Worm (Caenorhabditis elegans) whole organism, L2 larva: Measurements from ENCODE around the gene ZK899.3.

Source experiments
- C34F6.9 ChIP-seq: fragments of 150-350 bp; optimal IDR thresholded peaks from 2 replicates; lab custom pipeline; 2014; ENCODE audit warnings: missing biosample characterization, missing genetic modification characterization
- F13H6.1 ChIP-seq: sonication (generic microtip); optimal IDR thresholded peaks from 2 replicates; lab custom pipeline; 2016; ENCODE audit warnings: missing genetic modification characterization, missing compliant biosample characterization
- Y55F3AM.14 ChIP-seq: fragments of 200-800 bp; sonication (Bioruptor generic); optimal IDR thresholded peaks from 2 replicates; lab custom pipeline; 2018; ENCODE audit warnings: mild to moderate bottlenecking, missing genetic modification characterization, missing compliant biosample characterization
- ZK546.5 ChIP-seq: sonication (generic microtip); optimal IDR thresholded peaks from 2 replicates; lab custom pipeline; 2017; ENCODE audit warnings: missing biosample characterization, missing genetic modification characterization
- alr-1 ChIP-seq: fragments of 150-350 bp; optimal IDR thresholded peaks from 2 replicates; lab custom pipeline; 2014; ENCODE audit warnings: missing biosample characterization, missing genetic modification characterization
- aly-2 ChIP-seq: fragments of 150-350 bp; optimal IDR thresholded peaks from 2 replicates; lab custom pipeline; 2014; ENCODE audit warnings: missing biosample characterization, missing genetic modification characterization
- ama-1 ChIP-seq: fragments of 150-350 bp; optimal IDR thresholded peaks from 2 replicates; lab custom pipeline; 2018; ENCODE audit warnings: inconsistent platforms
- ceh-16 ChIP-seq: fragments of 150-350 bp; optimal IDR thresholded peaks from 2 replicates; lab custom pipeline; 2014; ENCODE audit warnings: missing biosample characterization, missing genetic modification characterization
- crh-2 ChIP-seq: sonication (generic microtip); optimal IDR thresholded peaks from 2 replicates; lab custom pipeline; 2017; ENCODE audit warnings: missing biosample characterization, missing genetic modification characterization
- dmd-4 ChIP-seq: sonication (generic microtip); optimal IDR thresholded peaks from 2 replicates; lab custom pipeline; 2017; ENCODE audit warnings: missing biosample characterization, missing genetic modification characterization
- egl-27 ChIP-seq: sonication (generic microtip); optimal IDR thresholded peaks from 3 replicates; lab custom pipeline; 2017; ENCODE audit warnings: missing biosample characterization, missing genetic modification reagents, missing genetic modification characterization
- elt-1 ChIP-seq: fragments of 150-350 bp; optimal IDR thresholded peaks from 2 replicates; lab custom pipeline; 2014; ENCODE audit warnings: missing biosample characterization, missing genetic modification characterization
- elt-3 ChIP-seq: sonication (generic microtip); optimal IDR thresholded peaks from 2 replicates; lab custom pipeline; 2017; ENCODE audit warnings: missing biosample characterization, missing genetic modification characterization
- fos-1 ChIP-seq: fragments of 150-350 bp; optimal IDR thresholded peaks from 2 replicates; lab custom pipeline; 2014; ENCODE audit warnings: missing biosample characterization, missing genetic modification characterization
- gmeb-1 ChIP-seq: fragments of 150-350 bp; optimal IDR thresholded peaks from 2 replicates; lab custom pipeline; 2014; ENCODE audit warnings: missing biosample characterization, missing genetic modification characterization
- lin-11 ChIP-seq: fragments of 150-350 bp; sonication (generic microtip); optimal IDR thresholded peaks from 2 replicates; lab custom pipeline; 2014; ENCODE audit warnings: missing biosample characterization, missing genetic modification characterization, inconsistent platforms, mixed read lengths
- lin-13 ChIP-seq: fragments of 150-350 bp; optimal IDR thresholded peaks from 2 replicates; lab custom pipeline; 2014; ENCODE audit warnings: missing biosample characterization, missing genetic modification reagents, missing genetic modification characterization
- lsy-2 ChIP-seq, 2 experiments: fragments of 150-350 bp in 1 of 2; sonication (generic microtip) in 1 of 2; optimal IDR thresholded peaks; 2 replicates each; lab custom pipeline; 2014 to 2017; ENCODE audit warnings: missing biosample characterization in 2 of 2, missing genetic modification characterization in 2 of 2
- mab-5 ChIP-seq: fragments of 150-350 bp; optimal IDR thresholded peaks from 2 replicates; lab custom pipeline; 2014; ENCODE audit warnings: missing biosample characterization, missing genetic modification characterization
- mbf-1 ChIP-seq: sonication (generic microtip); optimal IDR thresholded peaks from 2 replicates; lab custom pipeline; 2017; ENCODE audit warnings: missing biosample characterization, missing genetic modification characterization
- mdl-1 ChIP-seq, 2 experiments: fragments of 150-350 bp in 1 of 2; sonication (generic microtip) in 1 of 2; optimal IDR thresholded peaks; 2 replicates each; lab custom pipeline; 2017; ENCODE audit warnings: missing biosample characterization in 2 of 2, missing genetic modification characterization in 2 of 2
- nhr-10 ChIP-seq: sonication (generic microtip); optimal IDR thresholded peaks from 2 replicates; lab custom pipeline; 2017; ENCODE audit warnings: missing biosample characterization, missing genetic modification characterization
- nhr-11 ChIP-seq: fragments of 150-350 bp; optimal IDR thresholded peaks from 2 replicates; lab custom pipeline; 2014; ENCODE audit warnings: missing biosample characterization, missing genetic modification characterization
- nhr-129 ChIP-seq: fragments of 150-350 bp; optimal IDR thresholded peaks from 2 replicates; lab custom pipeline; 2014; ENCODE audit warnings: missing biosample characterization, missing genetic modification characterization
- nhr-21 ChIP-seq: fragments of 150-350 bp; optimal IDR thresholded peaks from 2 replicates; lab custom pipeline; 2014; ENCODE audit warnings: missing biosample characterization, missing genetic modification characterization
- nhr-23 ChIP-seq: fragments of 150-350 bp; optimal IDR thresholded peaks from 2 replicates; lab custom pipeline; 2014; ENCODE audit warnings: missing biosample characterization, missing genetic modification reagents, missing genetic modification characterization
- nhr-237 ChIP-seq: fragments of 150-350 bp; optimal IDR thresholded peaks from 2 replicates; lab custom pipeline; 2014; ENCODE audit warnings: missing biosample characterization, missing genetic modification characterization
- nhr-25 ChIP-seq: fragments of 150-350 bp; sonication (generic microtip); optimal IDR thresholded peaks from 3 replicates; lab custom pipeline; 2014; ENCODE audit warnings: missing biosample characterization, missing genetic modification characterization
- nhr-6 ChIP-seq: fragments of 150-350 bp; optimal IDR thresholded peaks from 2 replicates; lab custom pipeline; 2014; ENCODE audit warnings: missing biosample characterization, missing genetic modification characterization
- nhr-77 ChIP-seq: fragments of 150-350 bp; optimal IDR thresholded peaks from 2 replicates; lab custom pipeline; 2014; ENCODE audit warnings: missing biosample characterization, missing genetic modification characterization
- peb-1 ChIP-seq: fragments of 150-350 bp; optimal IDR thresholded peaks from 2 replicates; lab custom pipeline; 2014; ENCODE audit warnings: missing biosample characterization, missing genetic modification characterization
- sem-4 ChIP-seq: fragments of 150-350 bp; optimal IDR thresholded peaks from 2 replicates; lab custom pipeline; 2014; ENCODE audit warnings: missing biosample characterization, missing genetic modification reagents, missing genetic modification characterization
- skn-1 ChIP-seq: sonication (generic microtip); optimal IDR thresholded peaks from 2 replicates; lab custom pipeline; 2017; ENCODE audit warnings: missing biosample characterization, missing genetic modification characterization
- sma-3 ChIP-seq: sonication (generic microtip); optimal IDR thresholded peaks from 2 replicates; lab custom pipeline; 2016; ENCODE audit warnings: missing genetic modification reagents, missing genetic modification characterization, missing compliant biosample characterization
- sma-9 ChIP-seq, 2 experiments: fragments of 150-350 bp in 1 of 2; sonication (generic microtip) in 1 of 2; optimal IDR thresholded peaks; 2 replicates each; lab custom pipeline; 2014 to 2016; ENCODE audit warnings: missing genetic modification characterization in 2 of 2, mild to moderate bottlenecking in 1 of 2, missing biosample characterization in 1 of 2, missing compliant biosample characterization in 1 of 2, missing genetic modification reagents in 1 of 2, moderate library complexity in 1 of 2
- snpc-4 ChIP-seq: fragments of 150-350 bp; optimal IDR thresholded peaks from 2 replicates; lab custom pipeline; 2014; ENCODE audit warnings: missing biosample characterization, missing genetic modification characterization
- unc-55 ChIP-seq: fragments of 150-350 bp; sonication (generic microtip); optimal IDR thresholded peaks from 3 replicates; lab custom pipeline; 2014; ENCODE audit warnings: missing biosample characterization, missing genetic modification reagents, missing genetic modification characterization
- unc-62 ChIP-seq: fragments of 150-350 bp; optimal IDR thresholded peaks from 2 replicates; lab custom pipeline; 2014; ENCODE audit warnings: missing biosample characterization, missing genetic modification reagents, missing genetic modification characterization
- zag-1 ChIP-seq: fragments of 150-350 bp; optimal IDR thresholded peaks from 2 replicates; lab custom pipeline; 2014; ENCODE audit warnings: missing biosample characterization, missing genetic modification characterization
- ztf-1 ChIP-seq: fragments of 200-800 bp; sonication (Bioruptor generic); conservative IDR thresholded peaks from 2 replicates; pipeline ENCODE4 v1.3.6; 2022; ENCODE audit warnings: missing genetic modification characterization, missing compliant biosample characterization
- ztf-11 ChIP-seq: sonication (generic microtip); optimal IDR thresholded peaks from 2 replicates; lab custom pipeline; 2017; ENCODE audit warnings: missing biosample characterization, missing genetic modification characterization

ZK899.3 gene

DNA sequence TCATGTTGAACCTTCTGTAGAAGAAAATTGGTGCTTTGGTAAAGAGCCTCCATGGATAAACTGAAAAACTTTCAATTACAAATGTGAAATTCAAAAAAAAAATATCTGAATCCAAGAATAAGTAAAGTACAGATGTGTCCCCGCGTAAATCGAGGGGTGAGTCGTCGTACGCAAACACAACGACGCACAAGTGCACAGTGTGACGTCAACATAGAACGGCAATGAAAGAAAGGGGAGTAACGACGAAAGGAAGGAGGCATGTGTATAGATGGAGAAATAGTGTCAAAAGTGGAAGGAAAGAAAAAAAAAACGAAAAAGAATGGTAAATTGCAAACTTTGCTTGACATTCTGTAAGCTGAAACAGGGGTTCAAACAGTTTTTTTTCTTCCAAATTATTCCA is 11.4 kb upstream of the ZK899.3 start, which contains the start of gene memb-1:
memb-1 (minus strand) TSS at position 60 of the 400 bp plus-strand sequence.
- TF ChIP-seq gmeb-1 (tag; lab: Kevin White, UChicago) (peak; percentile 56), nhr-21 (tag; lab: Kevin White, UChicago) (no peak), unc-62 (GFP tag; lab: Kevin White, UChicago) (no peak), sma-3 (GFP tag; lab: Kevin White, UChicago) (peak; percentile 38), ama-1 (no peak), nhr-6 (no peak), nhr-25 (tag; lab: Kevin White, UChicago) (peak; percentile 63), zag-1 (peak; percentile 26), lsy-2 (tag; optimal IDR thresholded peaks at IDR 0.05; lab: Kevin White, UChicago) (peak in 1 of 2 experiments; percentile 72), lin-11 (tag; lab: Kevin White, UChicago) (peak; percentile 10), mbf-1 (tag; lab: Kevin White, UChicago) (no peak), ZK546.5 (tag; lab: Kevin White, UChicago) (no peak), alr-1 (no peak), skn-1 (tag; lab: Kevin White, UChicago) (no peak), ceh-16 (tag; lab: Kevin White, UChicago) (no peak), mab-5 (tag; lab: Kevin White, UChicago) (peak; percentile 31), fos-1 (tag; lab: Kevin White, UChicago) (peak; percentile 93), elt-3 (tag; lab: Kevin White, UChicago) (no peak), elt-1 (tag; lab: Kevin White, UChicago) (no peak), snpc-4 (peak; percentile 13), egl-27 (peak; percentile 28), sma-9 (GFP tag; optimal IDR thresholded peaks at IDR 0.05; lab: Kevin White, UChicago) (peak; percentile 78), sma-9 (tag; optimal IDR thresholded peaks at IDR 0.05; lab: Kevin White, UChicago) (no peak), lin-13 (peak; percentile 62), Y55F3AM.14 (no peak), ztf-1 (GFP tag; lab: Robert Waterston, UW) (no peak), peb-1 (tag; lab: Kevin White, UChicago) (no peak), aly-2 (tag; lab: Kevin White, UChicago) (no peak), F13H6.1 (tag; lab: Kevin White, UChicago) (peak; percentile 28), sem-4 (tag; lab: Kevin White, UChicago) (peak; percentile 54), C34F6.9 (tag; lab: Kevin White, UChicago) (peak; percentile 74), nhr-77 (tag; lab: Kevin White, UChicago) (no peak), dmd-4 (no peak), nhr-129 (peak; percentile 81), crh-2 (tag; lab: Kevin White, UChicago) (peak; percentile 90), nhr-10 (tag; lab: Kevin White, UChicago) (no peak), unc-55 (GFP tag; lab: Kevin White, UChicago) (peak; percentile 81), ztf-11 (tag; lab: Kevin White, UChicago) (no peak), nhr-237 (tag; lab: Kevin White, UChicago) (no peak)

DNA sequence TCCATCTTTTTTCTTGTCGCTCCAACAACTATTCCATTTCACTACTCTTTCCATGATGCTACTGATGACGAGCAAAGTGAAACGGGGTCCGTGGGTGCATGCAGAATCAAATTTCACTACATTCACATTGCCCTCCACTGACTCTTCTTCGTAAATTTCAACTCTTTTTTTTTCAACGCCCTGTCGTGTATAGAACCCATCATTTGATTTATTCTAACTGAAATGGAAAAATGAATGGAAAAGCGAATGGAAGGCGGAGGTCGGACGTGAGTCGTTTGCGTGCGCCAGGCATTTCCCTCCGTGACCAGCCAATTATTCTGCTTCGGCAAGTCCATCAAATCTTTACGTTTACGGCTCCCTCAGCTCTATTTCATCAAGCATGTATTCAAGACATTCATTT is 9.1 kb upstream of the ZK899.3 start:
- TF ChIP-seq elt-1 (tag; lab: Kevin White, UChicago) = no peak

DNA sequence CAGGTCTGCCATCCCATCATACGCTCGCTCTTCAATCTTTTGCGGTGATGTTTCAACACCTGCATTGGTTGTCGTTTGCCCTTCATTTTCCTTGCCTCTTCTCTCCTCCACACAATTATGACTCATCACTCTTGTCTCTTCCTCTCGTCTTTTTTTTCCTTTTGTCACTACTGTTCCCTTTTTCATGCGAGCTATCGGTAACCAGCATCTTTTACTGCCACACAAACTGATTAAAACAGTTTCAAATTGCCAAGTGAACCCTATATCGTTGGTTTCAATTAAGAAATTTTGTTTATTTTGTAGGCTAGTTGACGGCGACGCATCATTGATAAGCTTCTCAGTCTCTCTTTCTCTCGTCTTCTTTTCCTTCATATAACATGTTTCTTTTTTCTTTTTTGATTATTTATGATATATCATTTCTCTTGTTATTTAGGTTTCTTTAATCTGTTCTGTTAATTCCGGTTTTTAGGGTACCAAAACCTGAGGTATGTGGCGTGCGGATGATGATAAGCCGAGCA is 6.7 kb upstream of the ZK899.3 start, which contains the start of gene ZK899.1:
ZK899.1 (plus strand) TSS at position 468 of the 518 bp plus-strand sequence.
- peak; percentile 96 for TF ChIP-seq fos-1 (tag; lab: Kevin White, UChicago)
- no peak for TF ChIP-seq nhr-237 (tag; lab: Kevin White, UChicago)
- peak; percentile 6 for TF ChIP-seq nhr-25 (tag; lab: Kevin White, UChicago)

DNA sequence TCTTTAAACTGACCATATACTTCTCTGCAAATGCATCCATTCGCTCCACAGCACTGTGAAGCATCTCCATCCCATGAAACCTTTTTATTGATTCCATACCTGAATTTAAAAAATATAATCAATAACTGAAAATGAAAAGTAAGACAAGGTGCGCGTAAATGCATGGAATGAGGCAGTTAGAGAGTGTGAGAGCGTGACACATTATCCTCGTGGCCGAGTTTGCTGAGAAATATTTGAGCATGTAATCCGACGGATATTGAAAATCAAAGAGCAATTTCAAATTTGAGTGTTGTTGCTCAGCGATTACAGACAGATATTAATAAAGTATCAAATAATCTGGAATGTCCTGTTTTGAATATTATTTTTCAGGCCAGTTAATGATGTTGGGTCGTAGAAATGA is 3.6 kb upstream of the ZK899.3 start, which contains the start of gene ZK899.7:
ZK899.7 (minus strand) TSS at position 101 of the 400 bp plus-strand sequence.
- no peak for TF ChIP-seq ama-1
- no peak for TF ChIP-seq ztf-1 (GFP tag; lab: Robert Waterston, UW)
- TF ChIP-seq mdl-1 (tag; optimal IDR thresholded peaks at IDR 0.05; lab: Kevin White, UChicago) = no peak
- TF ChIP-seq nhr-23 (tag; lab: Kevin White, UChicago) = no peak
- TF ChIP-seq nhr-77 (tag; lab: Kevin White, UChicago) = no peak
- TF ChIP-seq nhr-11 (tag; lab: Kevin White, UChicago) = no peak
- TF ChIP-seq nhr-10 (tag; lab: Kevin White, UChicago) = no peak
- TF ChIP-seq elt-1 (tag; lab: Kevin White, UChicago) = no peak
